Worm (Caenorhabditis elegans) whole organism, young adult: ENCODE results near the gene K11H12.8.

ENCODE experiments used
- B0019.2 ChIP-seq: fragments of 200-800 bp; sonication (Bioruptor generic); conservative IDR thresholded peaks from 2 replicates; pipeline ENCODE4 v1.3.6; 2022; ENCODE audit warnings: missing genetic modification reagents, missing genetic modification characterization, missing compliant biosample characterization
- C06A6.2 ChIP-seq: fragments of 200-800 bp; sonication (Bioruptor generic); conservative IDR thresholded peaks from 2 replicates; pipeline ENCODE4 v1.3.6; 2022; ENCODE audit warnings: missing genetic modification characterization, missing compliant biosample characterization
- F22D6.2 ChIP-seq: sonication (generic microtip); optimal IDR thresholded peaks from 2 replicates; lab custom pipeline; 2016; ENCODE audit warnings: mild to moderate bottlenecking, missing genetic modification characterization, missing compliant biosample characterization
- F23B12.7 ChIP-seq: sonication (generic microtip); optimal IDR thresholded peaks from 2 replicates; lab custom pipeline; 2017; ENCODE audit warnings: missing genetic modification characterization, mild to moderate bottlenecking, missing compliant biosample characterization, antibody characterized with exemption, moderate library complexity; ENCODE audit not compliant: insufficient read depth
- F33H1.4 ChIP-seq: fragments of 200-800 bp; sonication (Bioruptor generic); IDR thresholded peaks from 2 replicates; pipeline ENCODE4 v1.3.6; 2022; ENCODE audit warnings: missing genetic modification reagents, missing genetic modification characterization, missing compliant biosample characterization
- F37B4.10 ChIP-seq: fragments of 200-800 bp; sonication (Bioruptor generic); IDR thresholded peaks from 2 replicates; pipeline ENCODE4 v1.3.6; 2022; ENCODE audit warnings: missing genetic modification characterization, missing compliant biosample characterization
- F49E8.2 ChIP-seq: sonication (generic microtip); optimal IDR thresholded peaks from 3 replicates; lab custom pipeline; 2017; ENCODE audit warnings: missing genetic modification characterization, mild to moderate bottlenecking, missing compliant biosample characterization, antibody characterized with exemption, moderate library complexity; ENCODE audit not compliant: insufficient read depth
- F57A8.1 ChIP-seq: fragments of 200-800 bp; sonication (Bioruptor generic); optimal IDR thresholded peaks from 2 replicates; lab custom pipeline; 2018; ENCODE audit warnings: mild to moderate bottlenecking, missing genetic modification characterization, moderate library complexity, missing compliant biosample characterization
- K12H6.12 ChIP-seq: fragments of 200-800 bp; sonication (Bioruptor generic); optimal IDR thresholded peaks from 2 replicates; lab custom pipeline; 2018; ENCODE audit warnings: mild to moderate bottlenecking, missing genetic modification characterization, missing compliant biosample characterization
- Y95B8A.8 ChIP-seq: fragments of 200-800 bp; sonication (Bioruptor generic); IDR thresholded peaks from 2 replicates; pipeline ENCODE4 v1.3.6; 2022; ENCODE audit warnings: missing genetic modification reagents, missing genetic modification characterization, missing compliant biosample characterization
- akir-1 ChIP-seq: fragments of 200-800 bp; sonication (Bioruptor generic); optimal IDR thresholded peaks from 2 replicates; lab custom pipeline; 2018; ENCODE audit warnings: mild to moderate bottlenecking, missing genetic modification characterization, moderate library complexity, missing compliant biosample characterization
- ama-1 ChIP-seq, 3 experiments: fragments of 150-350 bp in 1 of 3; sonication (generic microtip) in 2 of 3; optimal IDR thresholded peaks; 2 replicates each; lab custom pipeline; 2014 to 2018; ENCODE audit warnings: missing biosample characterization in 2 of 3, missing genetic modification characterization in 2 of 3, missing genetic modification reagents in 2 of 3
- atf-7 ChIP-seq: sonication (generic microtip); optimal IDR thresholded peaks from 2 replicates; lab custom pipeline; 2017; ENCODE audit warnings: mild to moderate bottlenecking, missing genetic modification characterization, missing compliant biosample characterization
- ceh-100 ChIP-seq: fragments of 200-800 bp; sonication (Bioruptor generic); IDR thresholded peaks from 2 replicates; pipeline ENCODE4 v1.3.6; 2022; ENCODE audit warnings: missing genetic modification reagents, missing genetic modification characterization, missing compliant biosample characterization
- ceh-58 ChIP-seq: fragments of 200-800 bp; sonication (Bioruptor generic); IDR thresholded peaks from 2 replicates; pipeline ENCODE4 v1.3.6; 2022; ENCODE audit warnings: missing genetic modification characterization, missing compliant biosample characterization
- chd-7 ChIP-seq: sonication (generic microtip); optimal IDR thresholded peaks from 2 replicates; lab custom pipeline; 2016; ENCODE audit warnings: mild to moderate bottlenecking, missing genetic modification characterization, moderate library complexity, missing compliant biosample characterization
- die-1 ChIP-seq: sonication (generic microtip); optimal IDR thresholded peaks from 2 replicates; lab custom pipeline; 2016; ENCODE audit warnings: missing genotype, mild to moderate bottlenecking, missing genetic modification characterization, missing compliant biosample characterization
- dox-1 ChIP-seq: fragments of 200-800 bp; sonication (Bioruptor generic); IDR thresholded peaks from 2 replicates; pipeline ENCODE4 v1.3.6; 2022; ENCODE audit warnings: missing genetic modification reagents, missing genetic modification characterization, missing compliant biosample characterization
- dpl-1 ChIP-seq: fragments of 150-350 bp; optimal IDR thresholded peaks from 2 replicates; lab custom pipeline; 2014; ENCODE audit warnings: missing biosample characterization, missing genetic modification reagents, missing genetic modification characterization
- efl-1 ChIP-seq: fragments of 150-350 bp; optimal IDR thresholded peaks from 2 replicates; lab custom pipeline; 2014; ENCODE audit warnings: missing biosample characterization, missing genetic modification reagents, missing genetic modification characterization
- egl-18 ChIP-seq: fragments of 200-800 bp; sonication (Bioruptor generic); IDR thresholded peaks from 2 replicates; pipeline ENCODE4 v1.3.6; 2022; ENCODE audit warnings: missing genetic modification reagents, missing genetic modification characterization, missing compliant biosample characterization
- egl-44 ChIP-seq: fragments of 200-800 bp; sonication (Bioruptor generic); IDR thresholded peaks from 2 replicates; pipeline ENCODE4 v1.3.6; 2022; ENCODE audit warnings: missing genetic modification reagents, missing genetic modification characterization, missing compliant biosample characterization
- ets-4 ChIP-seq: fragments of 200-800 bp; sonication (Bioruptor generic); optimal IDR thresholded peaks from 2 replicates; lab custom pipeline; 2018; ENCODE audit warnings: mild to moderate bottlenecking, missing genetic modification characterization, missing compliant biosample characterization
- gei-17 ChIP-seq: fragments of 200-800 bp; sonication (Bioruptor generic); optimal IDR thresholded peaks from 2 replicates; lab custom pipeline; 2018; ENCODE audit warnings: mild to moderate bottlenecking, missing genetic modification characterization, missing compliant biosample characterization
- him-1 ChIP-seq: sonication (generic microtip); optimal IDR thresholded peaks from 2 replicates; lab custom pipeline; 2016; ENCODE audit warnings: missing genotype, missing genetic modification reagents, missing genetic modification characterization, missing compliant biosample characterization
- hmg-1.2 ChIP-seq: fragments of 200-800 bp; sonication (Bioruptor generic); IDR thresholded peaks from 2 replicates; pipeline ENCODE4 v1.3.6; 2022; ENCODE audit warnings: missing genetic modification reagents, missing genetic modification characterization, missing compliant biosample characterization
- hsf-1 ChIP-seq: fragments of 200-800 bp; sonication (Bioruptor generic); IDR thresholded peaks from 2 replicates; pipeline ENCODE4 v1.3.6; 2022; ENCODE audit warnings: missing genetic modification reagents, missing genetic modification characterization, missing compliant biosample characterization
- let-607 ChIP-seq, 2 experiments: fragments of 200-800 bp in 1 of 2; sonication (Bioruptor generic) in 1 of 2; sonication (generic microtip) in 1 of 2; optimal IDR thresholded peaks; 2 replicates each; lab custom pipeline; 2016 to 2018; ENCODE audit warnings: mild to moderate bottlenecking in 2 of 2, missing compliant biosample characterization in 2 of 2, missing genetic modification characterization in 2 of 2, moderate library complexity in 2 of 2, missing genotype in 1 of 2
- lsl-1 ChIP-seq: fragments of 200-800 bp; sonication (Bioruptor generic); optimal IDR thresholded peaks from 2 replicates; lab custom pipeline; 2018; ENCODE audit warnings: mild to moderate bottlenecking, missing genetic modification characterization, moderate library complexity, missing compliant biosample characterization
- madf-8 ChIP-seq: fragments of 200-800 bp; sonication (Bioruptor generic); conservative IDR thresholded peaks from 2 replicates; pipeline ENCODE4 v1.3.6; 2022; ENCODE audit warnings: missing genetic modification reagents, missing genetic modification characterization, missing compliant biosample characterization
- mes-4 ChIP-seq: sonication (generic microtip); optimal IDR thresholded peaks from 2 replicates; lab custom pipeline; 2016; ENCODE audit warnings: missing genotype, missing genetic modification characterization, missing compliant biosample characterization
- mxl-1 ChIP-seq: sonication (generic microtip); optimal IDR thresholded peaks from 2 replicates; lab custom pipeline; 2016; ENCODE audit warnings: missing genetic modification characterization, missing compliant biosample characterization
- nfya-2 ChIP-seq: fragments of 200-800 bp; sonication (Bioruptor generic); IDR thresholded peaks from 2 replicates; pipeline ENCODE4 v1.3.6; 2022; ENCODE audit warnings: missing genetic modification reagents, missing genetic modification characterization, missing compliant biosample characterization
- nhr-27 ChIP-seq: fragments of 200-800 bp; sonication (Bioruptor generic); optimal IDR thresholded peaks from 2 replicates; lab custom pipeline; 2018; ENCODE audit warnings: mild to moderate bottlenecking, missing genetic modification characterization, moderate library complexity, missing compliant biosample characterization
- pha-4 ChIP-seq: fragments of 150-350 bp; sonication (generic microtip); optimal IDR thresholded peaks from 2 replicates; lab custom pipeline; 2014; ENCODE audit warnings: missing biosample characterization, missing genetic modification reagents, missing genetic modification characterization
- repo-1 ChIP-seq: sonication (generic microtip); optimal IDR thresholded peaks from 2 replicates; lab custom pipeline; 2017; ENCODE audit warnings: mild to moderate bottlenecking, missing genetic modification characterization, missing compliant biosample characterization
- sdz-38 ChIP-seq: sonication (generic microtip); optimal IDR thresholded peaks from 2 replicates; lab custom pipeline; 2016; ENCODE audit warnings: missing genotype, missing genetic modification characterization, missing compliant biosample characterization
- snpc-1.1 ChIP-seq: sonication (generic microtip); optimal IDR thresholded peaks from 2 replicates; lab custom pipeline; 2017; ENCODE audit warnings: missing genetic modification characterization, mild to moderate bottlenecking, missing compliant biosample characterization, antibody characterized with exemption, moderate library complexity, missing genotype, missing genetic modification reagents; ENCODE audit not compliant: insufficient read depth
- snpc-1.3 ChIP-seq: sonication (generic microtip); optimal IDR thresholded peaks from 2 replicates; lab custom pipeline; 2017; ENCODE audit warnings: missing genetic modification characterization, mild to moderate bottlenecking, missing compliant biosample characterization, antibody characterized with exemption, moderate library complexity, missing genotype, missing genetic modification reagents; ENCODE audit not compliant: insufficient read depth
- snpc-4 ChIP-seq, 5 experiments: fragments of 150-350 bp in 1 of 5; sonication (generic microtip) in 4 of 5; optimal IDR thresholded peaks; 2 replicates each; lab custom pipeline; 2014 to 2018; ENCODE audit warnings: missing genetic modification characterization in 5 of 5, missing biosample characterization in 3 of 5, antibody characterized with exemption in 2 of 5, mild to moderate bottlenecking in 2 of 5, missing compliant biosample characterization in 2 of 5, missing genotype in 2 of 5, moderate library complexity in 2 of 5, missing genetic modification reagents in 1 of 5
- tbx-9 ChIP-seq: sonication (generic microtip); optimal IDR thresholded peaks from 2 replicates; lab custom pipeline; 2016; ENCODE audit warnings: borderline replicate concordance, missing genetic modification characterization, inconsistent platforms, missing compliant biosample characterization
- unc-62 ChIP-seq: fragments of 150-350 bp; optimal IDR thresholded peaks from 2 replicates; lab custom pipeline; 2014; ENCODE audit warnings: missing biosample characterization, missing genetic modification reagents, missing genetic modification characterization
- xnd-1 ChIP-seq: sonication (generic microtip); optimal IDR thresholded peaks from 2 replicates; lab custom pipeline; 2016; ENCODE audit warnings: missing genotype, missing genetic modification reagents, missing genetic modification characterization, missing compliant biosample characterization
- zim-3 ChIP-seq: sonication (generic microtip); optimal IDR thresholded peaks from 2 replicates; lab custom pipeline; 2017; ENCODE audit warnings: mild to moderate bottlenecking, missing genetic modification characterization, moderate library complexity, missing compliant biosample characterization
- ztf-18 ChIP-seq: sonication (generic microtip); optimal IDR thresholded peaks from 2 replicates; lab custom pipeline; 2016; ENCODE audit warnings: missing genotype, mild to moderate bottlenecking, missing genetic modification characterization, missing compliant biosample characterization
- ztf-25 ChIP-seq: fragments of 200-800 bp; sonication (Bioruptor generic); IDR thresholded peaks from 2 replicates; pipeline ENCODE4 v1.3.6; 2022; ENCODE audit warnings: missing genetic modification reagents, missing genetic modification characterization, missing compliant biosample characterization
- ztf-26 ChIP-seq: sonication (generic microtip); optimal IDR thresholded peaks from 2 replicates; lab custom pipeline; 2017; ENCODE audit warnings: missing genetic modification characterization, missing compliant biosample characterization

Gene K11H12.8

ce11 chrIV:620324-620723 is 34.9 kb upstream of the K11H12.8 start:
- TF ChIP-seq nhr-27 (tag; lab: Kevin White, UChicago) (no peak), gei-17 (GFP tag; lab: Kevin White, UChicago) (no peak), egl-44 (GFP tag; lab: Robert Waterston, UW) (peak; percentile 75; the same call in 1 of the 2 replicates), hsf-1 (GFP tag; lab: Robert Waterston, UW) (no peak), efl-1 (no peak), F37B4.10 (GFP tag; lab: Robert Waterston, UW) (no peak), C06A6.2 (0 out of 2 replicates have a peak, but pooled peaks have one; percentile 11), ztf-26 (tag; lab: Kevin White, UChicago) (no peak), ztf-18 (peak; percentile 39), unc-62 (GFP tag; lab: Kevin White, UChicago) (no peak), snpc-1.3 (tag; lab: Kevin White, UChicago) (peak; percentile 32), snpc-1.1 (tag; lab: Kevin White, UChicago) (no peak), xnd-1 (tag; lab: Kevin White, UChicago) (no peak), ceh-58 (GFP tag; lab: Robert Waterston, UW) (no peak), ets-4 (GFP tag; lab: Kevin White, UChicago) (no peak), nfya-2 (GFP tag; lab: Robert Waterston, UW) (no peak), ztf-25 (GFP tag; lab: Robert Waterston, UW) (peak; percentile 68; the same call in 1 of the 2 replicates), mxl-1 (no peak), F23B12.7 (tag; lab: Kevin White, UChicago) (peak; percentile 86), ama-1 (optimal IDR thresholded peaks at IDR 0.05; lab: Kevin White, UChicago) (no peak), ama-1 (GFP tag; optimal IDR thresholded peaks at IDR 0.05; lab: Kevin White, UChicago) (peak; percentile 17 to 64), snpc-4 (GFP tag; optimal IDR thresholded peaks at IDR 0.05; lab: Kevin White, UChicago) (peak; percentile 7), snpc-4 (tag; optimal IDR thresholded peaks at IDR 0.05; lab: Kevin White, UChicago) (peak in 2 of 4 experiments; percentile 35 to 59), let-607 (tag; optimal IDR thresholded peaks at IDR 0.05; lab: Kevin White, UChicago) (peak; percentile 12 to 16), F49E8.2 (tag; lab: Kevin White, UChicago) (no peak), him-1 (tag; lab: Kevin White, UChicago) (peak; percentile 75), madf-8 (GFP tag; lab: Robert Waterston, UW) (no peak), sdz-38 (tag; lab: Kevin White, UChicago) (no peak), lsl-1 (GFP tag; lab: Kevin White, UChicago) (peak; percentile 26), dox-1 (GFP tag; lab: Robert Waterston, UW) (peak; percentile 75), ceh-100 (GFP tag; lab: Robert Waterston, UW) (0 out of 2 replicates have a peak, but pooled peaks have one; percentile 26), B0019.2 (GFP tag; lab: Robert Waterston, UW) (peak; percentile 55; the same call in 1 of the 2 replicates), die-1 (peak; percentile 50), F33H1.4 (GFP tag; lab: Robert Waterston, UW) (peak; percentile 19; the same call in 1 of the 2 replicates), tbx-9 (tag; lab: Kevin White, UChicago) (no peak), egl-18 (GFP tag; lab: Robert Waterston, UW) (no peak), dpl-1 (GFP tag; lab: Kevin White, UChicago) (no peak), zim-3 (tag; lab: Kevin White, UChicago) (peak; percentile 82), akir-1 (peak; percentile 29), F22D6.2 (no peak), hmg-1.2 (GFP tag; lab: Robert Waterston, UW) (peak; percentile 70), F57A8.1 (GFP tag; lab: Kevin White, UChicago) (no peak), chd-7 (tag; lab: Kevin White, UChicago) (peak; percentile 42), mes-4 (tag; lab: Kevin White, UChicago) (peak; percentile 13), Y95B8A.8 (GFP tag; lab: Robert Waterston, UW) (no peak), repo-1 (tag; lab: Kevin White, UChicago) (peak; percentile 55), K12H6.12 (tag; lab: Kevin White, UChicago) (peak; percentile 13), pha-4 (tag; lab: Kevin White, UChicago) (no peak), atf-7 (tag; lab: Kevin White, UChicago) (peak; percentile 9)
